Fruit fly (Drosophila melanogaster) whole organism, wandering third instar larva: ENCODE measurements around the gene CG34316.
A peak's percentile ranks its signal among the peaks of the same experiment; 100 is the strongest.

Experiments
- Abd-B ChIP-seq: fragments of >200 bp; optimal IDR thresholded peaks from 2 replicates; lab custom pipeline; 2017; ENCODE audit warnings: missing biosample characterization, missing genetic modification characterization
- CG32264 ChIP-seq: fragments of 200-800 bp; sonication (Bioruptor generic); optimal IDR thresholded peaks from 2 replicates; lab custom pipeline; 2016; ENCODE audit warnings: missing biosample characterization, missing genetic modification characterization
- CG9705 ChIP-seq: fragments of 200-800 bp; sonication (Bioruptor generic); optimal IDR thresholded peaks from 2 replicates; lab custom pipeline; 2018; ENCODE audit warnings: missing biosample characterization, mild to moderate bottlenecking, missing genetic modification characterization
- CrebA ChIP-seq: fragments of 200-800 bp; sonication (Bioruptor generic); optimal IDR thresholded peaks from 2 replicates; lab custom pipeline; 2016; ENCODE audit warnings: missing biosample characterization, mild to moderate bottlenecking, missing genetic modification characterization, borderline replicate concordance
- Dfd ChIP-seq: fragments of >200 bp; optimal IDR thresholded peaks from 2 replicates; lab custom pipeline; 2017; ENCODE audit warnings: missing biosample characterization, missing genetic modification characterization
- Dif ChIP-seq: fragments of 200-275, 200-300 bp; sonication (Bioruptor generic); optimal IDR thresholded peaks from 2 replicates; lab custom pipeline; 2018; ENCODE audit warnings: missing biosample characterization, missing genetic modification characterization; ENCODE audit not compliant: partially characterized antibody
- GATAd ChIP-seq: sonication (Bioruptor generic); optimal IDR thresholded peaks from 2 replicates; lab custom pipeline; 2016; ENCODE audit warnings: missing biosample characterization, missing genetic modification characterization
- HLH106 ChIP-seq: fragments of 200-800 bp; optimal IDR thresholded peaks from 3 replicates; lab custom pipeline; 2019; ENCODE audit warnings: missing biosample characterization, mild to moderate bottlenecking, missing genetic modification characterization, moderate library complexity
- Hnf4 ChIP-seq: fragments of 200-800 bp; sonication (Bioruptor generic); optimal IDR thresholded peaks from 2 replicates; lab custom pipeline; 2016; ENCODE audit warnings: missing biosample characterization, mild to moderate bottlenecking, missing genetic modification characterization
- Hr78 ChIP-seq: fragments of >200 bp; optimal IDR thresholded peaks from 2 replicates; lab custom pipeline; 2017; ENCODE audit warnings: missing biosample characterization, missing genetic modification characterization
- Hr83 ChIP-seq: fragments of 200-300 bp; sonication (Bioruptor generic); optimal IDR thresholded peaks from 2 replicates; lab custom pipeline; 2016; ENCODE audit warnings: missing biosample characterization, mild to moderate bottlenecking, missing genetic modification characterization, moderate library complexity; ENCODE audit not compliant: poor library complexity, severe bottlenecking
- Jra ChIP-seq: sonication (Bioruptor generic); optimal IDR thresholded peaks from 2 replicates; lab custom pipeline; 2016; ENCODE audit warnings: missing biosample characterization, missing genetic modification characterization
- Mio ChIP-seq: sonication (Bioruptor generic); optimal IDR thresholded peaks from 2 replicates; lab custom pipeline; 2016; ENCODE audit warnings: missing biosample characterization, missing genetic modification characterization
- Myc ChIP-seq: fragments of >200 bp; optimal IDR thresholded peaks from 2 replicates; lab custom pipeline; 2017
- N ChIP-seq: fragments of >200 bp; optimal IDR thresholded peaks from 2 replicates; lab custom pipeline; 2018; ENCODE audit warnings: missing biosample characterization, missing external identifiers, missing genetic modification characterization
- OdsH ChIP-seq: fragments of 200-800 bp; sonication (Bioruptor generic); optimal IDR thresholded peaks from 2 replicates; lab custom pipeline; 2016; ENCODE audit warnings: missing biosample characterization, mild to moderate bottlenecking, missing genetic modification characterization
- Rel ChIP-seq, 2 experiments: fragments of 200-800 bp; sonication (Bioruptor generic) in 1 of 2; optimal IDR thresholded peaks; 2 replicates in 1 of 2; 3 replicates in 1 of 2; lab custom pipeline; 2016 to 2019; ENCODE audit warnings: mild to moderate bottlenecking in 2 of 2, missing biosample characterization in 2 of 2, missing genetic modification characterization in 2 of 2, moderate library complexity in 1 of 2
- Sp1 ChIP-seq: fragments of 200-800 bp; sonication (Bioruptor generic); optimal IDR thresholded peaks from 3 replicates; lab custom pipeline; 2019; ENCODE audit warnings: missing biosample characterization, mild to moderate bottlenecking, missing genetic modification characterization, moderate library complexity
- Vsx2 ChIP-seq: fragments of 200-300, 225-300 bp; sonication (Bioruptor generic); optimal IDR thresholded peaks from 2 replicates; lab custom pipeline; 2018; ENCODE audit warnings: missing biosample characterization, missing genetic modification characterization; ENCODE audit not compliant: partially characterized antibody
- br ChIP-seq: fragments of 200-800 bp; sonication (Bioruptor generic); optimal IDR thresholded peaks from 2 replicates; lab custom pipeline; 2016; ENCODE audit warnings: missing biosample characterization, missing genetic modification characterization
- brk ChIP-seq: fragments of 200-800 bp; sonication (Bioruptor generic); optimal IDR thresholded peaks from 2 replicates; lab custom pipeline; 2016; ENCODE audit warnings: missing biosample characterization, mild to moderate bottlenecking, missing genetic modification characterization
- dl ChIP-seq, 2 experiments: fragments of 175-275, 200-275 bp in 1 of 2; fragments of 200-275 bp in 1 of 2; sonication (Bioruptor generic); optimal IDR thresholded peaks; lab custom pipeline; 2018; ENCODE audit warnings: mild to moderate bottlenecking in 2 of 2, missing biosample characterization in 2 of 2, missing genetic modification characterization in 2 of 2, moderate library complexity in 2 of 2; ENCODE audit not compliant: partially characterized antibody in 2 of 2, insufficient read depth in 1 of 2
- dmrt93B ChIP-seq: fragments of 200-800 bp; sonication (Bioruptor generic); optimal IDR thresholded peaks from 2 replicates; lab custom pipeline; 2018; ENCODE audit warnings: missing biosample characterization, mild to moderate bottlenecking, missing genetic modification characterization
- dsf ChIP-seq: sonication (Bioruptor generic); optimal IDR thresholded peaks from 2 replicates; lab custom pipeline; 2016; ENCODE audit warnings: missing biosample characterization, missing genetic modification characterization, borderline replicate concordance
- ey ChIP-seq: fragments of 200-800 bp; sonication (Bioruptor generic); optimal IDR thresholded peaks from 2 replicates; lab custom pipeline; 2016; ENCODE audit warnings: missing biosample characterization, missing genetic modification characterization
- foxo ChIP-seq, 2 experiments: fragments of 200-800 bp; sonication (Bioruptor generic); optimal IDR thresholded peaks; 2 replicates in 1 of 2; 3 replicates in 1 of 2; lab custom pipeline; 2016 to 2017; ENCODE audit warnings: missing biosample characterization in 2 of 2, missing genetic modification characterization in 2 of 2
- fru ChIP-seq: fragments of 200-800 bp; sonication (Bioruptor generic); optimal IDR thresholded peaks from 3 replicates; lab custom pipeline; 2016; ENCODE audit warnings: missing biosample characterization, mild to moderate bottlenecking, missing genetic modification characterization
- h ChIP-seq: fragments of 200-800 bp; sonication (Bioruptor generic); optimal IDR thresholded peaks from 3 replicates; lab custom pipeline; 2016; ENCODE audit warnings: missing biosample characterization, mild to moderate bottlenecking, missing genetic modification characterization
- jim ChIP-seq: fragments of 175-275, 200-325 bp; sonication (Bioruptor generic); optimal IDR thresholded peaks from 2 replicates; lab custom pipeline; 2016; ENCODE audit warnings: missing biosample characterization, mild to moderate bottlenecking, missing genetic modification characterization
- lola ChIP-seq: fragments of >200 bp; optimal IDR thresholded peaks from 2 replicates; lab custom pipeline; 2017; ENCODE audit warnings: missing biosample characterization, missing genetic modification characterization
- pan ChIP-seq: fragments of >200 bp; optimal IDR thresholded peaks from 2 replicates; lab custom pipeline; 2017
- psq ChIP-seq: fragments of 200-800 bp; sonication (Bioruptor generic); optimal IDR thresholded peaks from 3 replicates; lab custom pipeline; 2017; ENCODE audit warnings: missing biosample characterization, mild to moderate bottlenecking, missing genetic modification characterization, moderate library complexity
- rgr ChIP-seq: fragments of 200-800 bp; sonication (Bioruptor generic); optimal IDR thresholded peaks from 3 replicates; lab custom pipeline; 2016; ENCODE audit warnings: missing biosample characterization, mild to moderate bottlenecking, missing genetic modification characterization
- sage ChIP-seq: fragments of 200-800 bp; sonication (Bioruptor generic); optimal IDR thresholded peaks from 2 replicates; lab custom pipeline; 2016; ENCODE audit warnings: missing biosample characterization, mild to moderate bottlenecking, missing genetic modification characterization
- sv ChIP-seq: fragments of 200-800 bp; sonication (Bioruptor generic); optimal IDR thresholded peaks from 3 replicates; lab custom pipeline; 2016; ENCODE audit warnings: missing biosample characterization, missing genetic modification characterization
- tai ChIP-seq: sonication (Bioruptor generic); optimal IDR thresholded peaks from 2 replicates; lab custom pipeline; 2016; ENCODE audit warnings: missing biosample characterization, missing genetic modification characterization
- usp ChIP-seq: fragments of >200 bp; optimal IDR thresholded peaks from 2 replicates; lab custom pipeline; 2017; ENCODE audit warnings: missing biosample characterization, missing genetic modification characterization
- woc ChIP-seq: sonication (Bioruptor generic); optimal IDR thresholded peaks from 2 replicates; lab custom pipeline; 2016; ENCODE audit warnings: missing biosample characterization, mild to moderate bottlenecking, missing genetic modification characterization

CG34316 gene

DNA sequence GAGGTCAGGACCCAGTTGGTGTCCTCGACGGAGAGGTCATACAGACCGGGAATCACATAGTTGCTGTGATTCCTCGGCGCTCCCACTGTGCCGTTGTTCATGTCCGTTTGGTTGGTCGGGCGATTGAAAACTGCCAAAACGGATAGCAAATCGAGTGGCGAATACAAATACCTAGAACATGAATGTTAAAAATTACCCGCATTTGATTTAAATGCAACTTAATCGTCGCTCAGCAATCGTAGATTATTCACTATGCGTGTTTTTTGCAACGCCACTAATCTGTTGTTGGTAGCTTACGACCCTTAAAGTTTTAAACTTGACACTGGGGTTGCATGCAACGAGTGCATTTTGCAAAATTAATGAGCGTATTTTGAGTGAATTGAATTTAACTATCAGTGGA is 18.7 kb downstream of the CG34316 start, which contains the start of gene Amt:
Gene Amt (minus strand): TSS at position 101 of the 400 bp plus-strand sequence.
- TF ChIP-seq sv (GFP tag; lab: Kevin White, UChicago) (no peak), brk (GFP tag; lab: Kevin White, UChicago) (no peak), psq (no peak), pan (lab: Kevin White, UChicago) (no peak)

DNA sequence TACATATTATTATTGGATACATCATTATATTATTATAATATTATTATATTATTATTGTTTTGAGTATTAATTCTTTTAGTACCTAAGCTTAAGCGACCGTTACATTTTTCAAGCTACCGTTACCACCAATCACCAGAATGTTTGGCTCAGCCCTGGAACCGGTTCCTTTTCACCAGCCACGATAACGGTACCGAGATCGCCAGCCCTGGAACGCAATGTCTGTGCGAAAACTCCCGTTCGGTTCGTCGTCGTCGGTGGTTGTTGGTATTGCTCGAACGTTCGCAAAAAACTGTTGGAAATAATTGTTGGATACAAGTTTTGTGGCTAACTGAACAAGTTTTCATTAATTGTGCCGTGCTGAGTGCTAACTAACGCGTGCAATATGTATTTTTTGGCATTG is 19.4 kb downstream of the CG34316 start, which contains the start of gene CG42404:
Gene CG42404 (plus strand): TSS at position 360 of the 400 bp plus-strand sequence.
- no peak for TF ChIP-seq psq
- no peak for TF ChIP-seq sv (GFP tag; lab: Kevin White, UChicago)
- TF ChIP-seq Hnf4: no peak
- TF ChIP-seq Dif (GFP tag; lab: Kevin White, UChicago): no peak
- TF ChIP-seq woc (GFP tag; lab: Kevin White, UChicago): no peak
- no peak for TF ChIP-seq Hr78 (GFP tag; lab: Kevin White, UChicago)
- TF ChIP-seq jim (GFP tag; lab: Kevin White, UChicago): no peak
- TF ChIP-seq HLH106: no peak
- TF ChIP-seq br: no peak
- no peak for TF ChIP-seq CG32264 (GFP tag; lab: Kevin White, UChicago)
- TF ChIP-seq foxo (GFP tag; optimal IDR thresholded peaks at IDR 0.05; lab: Kevin White, UChicago): no peak
- no peak for TF ChIP-seq sage (GFP tag; lab: Kevin White, UChicago)
- TF ChIP-seq tai (GFP tag; lab: Kevin White, UChicago): no peak
- TF ChIP-seq Hr83 (GFP tag; lab: Kevin White, UChicago): no peak
- TF ChIP-seq Jra: no peak

DNA sequence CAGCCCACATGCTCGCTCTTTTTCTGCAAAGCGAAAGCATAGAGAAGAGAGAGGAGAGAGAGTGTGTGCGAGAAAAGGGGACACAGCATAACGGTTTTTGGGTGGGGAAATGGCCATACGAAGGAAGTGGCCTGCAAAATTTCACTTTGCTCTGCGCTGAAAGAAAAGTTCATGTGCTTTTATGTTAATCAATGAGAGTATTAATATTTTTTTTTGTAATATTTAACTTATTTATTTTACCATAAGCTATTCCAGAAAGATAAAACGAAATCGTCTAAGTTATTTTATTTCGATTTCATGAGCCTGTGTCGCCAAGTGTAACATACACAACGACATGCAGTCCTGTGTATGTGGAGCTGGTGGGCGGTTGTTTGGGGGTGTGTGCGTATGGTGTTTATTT is 20.1 kb downstream of the CG34316 start:
- TF ChIP-seq Mio (GFP tag; lab: Kevin White, UChicago) (no peak), Dif (GFP tag; lab: Kevin White, UChicago) (peak; percentile 11), usp (GFP tag; lab: Kevin White, UChicago) (no peak), Hr83 (GFP tag; lab: Kevin White, UChicago) (no peak), lola (no peak), CG9705 (GFP tag; lab: Kevin White, UChicago) (no peak), CrebA (no peak), OdsH (GFP tag; lab: Kevin White, UChicago) (peak; percentile 55), HLH106 (peak; percentile 61), Hnf4 (no peak), fru (GFP tag; lab: Kevin White, UChicago) (peak; percentile 60), pan (lab: Kevin White, UChicago) (no peak), dl (GFP tag; optimal IDR thresholded peaks at IDR 0.05; lab: Kevin White, UChicago; ENCODE audit: insufficient read depth in 1 of 2, partially characterized antibody in 2 of 2) (no peak), Abd-B (GFP tag; lab: Kevin White, UChicago) (no peak), rgr (no peak), sv (GFP tag; lab: Kevin White, UChicago) (peak; percentile 30), Rel (GFP tag; optimal IDR thresholded peaks at IDR 0.05; lab: Kevin White, UChicago) (no peak), Rel (tag; optimal IDR thresholded peaks at IDR 0.05; lab: Kevin White, UChicago) (no peak), N (no peak), br (peak; percentile 14), Vsx2 (GFP tag; lab: Kevin White, UChicago) (no peak), Dfd (GFP tag; lab: Kevin White, UChicago) (no peak), h (no peak), CG32264 (GFP tag; lab: Kevin White, UChicago) (no peak), dmrt93B (GFP tag; lab: Kevin White, UChicago) (no peak), woc (GFP tag; lab: Kevin White, UChicago) (no peak), Myc (lab: Kevin White, UChicago) (no peak), Hr78 (GFP tag; lab: Kevin White, UChicago) (no peak), Jra (no peak), dsf (GFP tag; lab: Kevin White, UChicago) (no peak), brk (GFP tag; lab: Kevin White, UChicago) (no peak), ey (GFP tag; lab: Kevin White, UChicago) (peak; percentile 37), jim (GFP tag; lab: Kevin White, UChicago) (no peak), Sp1 (no peak), tai (GFP tag; lab: Kevin White, UChicago) (no peak), foxo (GFP tag; optimal IDR thresholded peaks at IDR 0.05; lab: Kevin White, UChicago) (no peak), psq (peak; percentile 61), GATAd (no peak), sage (GFP tag; lab: Kevin White, UChicago) (no peak)
